Worm (Caenorhabditis elegans) whole organism, early embryonic: ENCODE data around the gene F40C5.2.

Experiments used
- B0310.2 ChIP-seq: sonication (generic microtip); optimal IDR thresholded peaks from 2 replicates; lab custom pipeline; 2016; ENCODE audit warnings: mild to moderate bottlenecking, missing genetic modification characterization, missing compliant biosample characterization
- hmg-4 ChIP-seq: fragments of 200-800 bp; sonication (Bioruptor generic); optimal IDR thresholded peaks from 2 replicates; lab custom pipeline; 2018; ENCODE audit warnings: mild to moderate bottlenecking, missing genetic modification characterization, missing compliant biosample characterization
- hnd-1 ChIP-seq: sonication (generic microtip); optimal IDR thresholded peaks from 2 replicates; lab custom pipeline; 2016; ENCODE audit warnings: missing genetic modification characterization, missing compliant biosample characterization
- scrt-1 ChIP-seq: fragments of 200-800 bp; sonication (Bioruptor generic); IDR thresholded peaks from 2 replicates; pipeline ENCODE4 v1.3.6; 2022; ENCODE audit warnings: missing genetic modification characterization, missing compliant biosample characterization
- tra-4 ChIP-seq: sonication (generic microtip); optimal IDR thresholded peaks from 2 replicates; lab custom pipeline; 2017; ENCODE audit warnings: missing genetic modification characterization, missing compliant biosample characterization

- TF ChIP-seq tra-4 (tag; lab: Kevin White, UChicago): no peak
- no peak for TF ChIP-seq hmg-4
- no peak for TF ChIP-seq hnd-1 (tag; lab: Kevin White, UChicago)
- no peak for TF ChIP-seq B0310.2 (tag; lab: Kevin White, UChicago)
- no peak for TF ChIP-seq scrt-1 (GFP tag; lab: Robert Waterston, UW)
Observed at ce11 chrV:3548798-3549197, 22.0 kb upstream of the F40C5.2 start, which contains the start of gene srw-130.
